Fruit fly (Drosophila melanogaster) whole organism, embryonic: Measurements from ENCODE around the gene CG11790.

Source experiments
- Adf1 ChIP-seq: fragments of 200-800 bp; sonication (Bioruptor generic); IDR thresholded peaks from 2 replicates; pipeline ENCODE4 v1.3.6; 2022; ENCODE audit warnings: missing biosample characterization, missing genetic modification characterization
- BEAF-32 ChIP-seq: fragments of 200-800 bp; sonication (Bioruptor generic); optimal IDR thresholded peaks from 3 replicates; lab custom pipeline; 2017; ENCODE audit warnings: missing biosample characterization, missing genetic modification characterization, mild to moderate bottlenecking, moderate library complexity, missing genetic modification reagents
- Blimp-1 ChIP-seq: fragments of 200-800 bp; sonication (Bioruptor generic); optimal IDR thresholded peaks from 3 replicates; lab custom pipeline; 2018; ENCODE audit warnings: missing biosample characterization, missing genetic modification characterization, mild to moderate bottlenecking, moderate library complexity, missing genetic modification reagents
- CG11093 ChIP-seq: fragments of 200-800 bp; sonication (Bioruptor generic); IDR thresholded peaks from 3 replicates; pipeline ENCODE4 v1.3.6; 2022; ENCODE audit warnings: missing biosample characterization, missing genetic modification characterization
- CG11695 ChIP-seq: fragments of 200-800 bp; sonication (Bioruptor generic); IDR thresholded peaks from 3 replicates; pipeline ENCODE4 v1.3.6; 2022; ENCODE audit warnings: missing biosample characterization, missing genetic modification characterization
- CG13287 ChIP-seq: fragments of 200-800 bp; sonication (Bioruptor generic); IDR thresholded peaks from 2 replicates; pipeline ENCODE4 v1.3.6; 2022; ENCODE audit warnings: missing biosample characterization, missing genetic modification characterization; ENCODE audit not compliant: partially characterized antibody
- CG15011 ChIP-seq: fragments of 200-800 bp; sonication (Bioruptor generic); optimal IDR thresholded peaks from 3 replicates; lab custom pipeline; 2018; ENCODE audit warnings: missing biosample characterization, mild to moderate bottlenecking, missing genetic modification characterization
- CG15514 ChIP-seq: fragments of 200-800 bp; sonication (Bioruptor generic); optimal IDR thresholded peaks from 3 replicates; lab custom pipeline; 2017; ENCODE audit warnings: missing biosample characterization, missing genetic modification characterization, mild to moderate bottlenecking, moderate library complexity, missing genetic modification reagents
- CG17328 ChIP-seq: fragments of 200-800 bp; sonication (Bioruptor generic); IDR thresholded peaks from 2 replicates; pipeline ENCODE4 v1.3.6; 2022; ENCODE audit warnings: missing biosample characterization, missing genetic modification characterization
- CG17829 ChIP-seq: fragments of 200-800 bp; optimal IDR thresholded peaks from 2 replicates; lab custom pipeline; 2019; ENCODE audit warnings: missing biosample characterization, mild to moderate bottlenecking, missing genetic modification characterization, moderate library complexity
- CG18764 ChIP-seq: fragments of 200-800 bp; sonication (Bioruptor generic); optimal IDR thresholded peaks from 3 replicates; lab custom pipeline; 2016; ENCODE audit warnings: missing biosample characterization, missing genetic modification characterization
- CG3726 ChIP-seq: fragments of 200-800 bp; sonication (Bioruptor generic); IDR thresholded peaks from 3 replicates; pipeline ENCODE4, ENCODE4 v1.3.6; 2022; ENCODE audit warnings: missing biosample characterization, missing genetic modification characterization
- CG4282 ChIP-seq: fragments of 200-800 bp; sonication (Bioruptor generic); optimal IDR thresholded peaks from 2 replicates; lab custom pipeline; 2016; ENCODE audit warnings: missing biosample characterization, missing genetic modification characterization
- CG4854 ChIP-seq: fragments of 200-800 bp; sonication (Bioruptor generic); optimal IDR thresholded peaks from 2 replicates; lab custom pipeline; 2016; ENCODE audit warnings: missing biosample characterization, missing genetic modification characterization, inconsistent platforms
- CG7271 ChIP-seq: fragments of 200-800 bp; sonication (Bioruptor generic); optimal IDR thresholded peaks from 2 replicates; lab custom pipeline; 2018; ENCODE audit warnings: missing biosample characterization, mild to moderate bottlenecking, missing genetic modification characterization, moderate library complexity
- CG8924 ChIP-seq: fragments of 200-800 bp; optimal IDR thresholded peaks from 3 replicates; lab custom pipeline; 2019; ENCODE audit warnings: missing biosample characterization, mild to moderate bottlenecking, missing genetic modification characterization, moderate library complexity
- CG9609 ChIP-seq: fragments of 200-800 bp; sonication (Bioruptor generic); optimal IDR thresholded peaks from 3 replicates; lab custom pipeline; 2016; ENCODE audit warnings: missing biosample characterization, missing genetic modification characterization
- CTCF ChIP-seq: fragments of 200-800 bp; sonication (Bioruptor generic); optimal IDR thresholded peaks from 2 replicates; lab custom pipeline; 2017; ENCODE audit warnings: missing biosample characterization, mild to moderate bottlenecking, missing genetic modification characterization, moderate library complexity
- Dref ChIP-seq: fragments of 200-800 bp; sonication (Bioruptor generic); IDR thresholded peaks from 2 replicates; pipeline ENCODE4 v1.3.6; 2022; ENCODE audit warnings: missing biosample characterization, missing genetic modification characterization
- Drgx ChIP-seq: fragments of 200-800 bp; sonication (Bioruptor generic); IDR thresholded peaks from 2 replicates; pipeline ENCODE4 v1.3.6; 2022; ENCODE audit warnings: missing biosample characterization, missing genetic modification characterization
- E2f1 ChIP-seq: fragments of 200-800 bp; sonication (Bioruptor generic); IDR thresholded peaks from 2 replicates; pipeline ENCODE4 v1.3.6; 2022; ENCODE audit warnings: missing biosample characterization, missing genetic modification characterization
- Elba2 ChIP-seq: fragments of 200-800 bp; sonication (Bioruptor generic); optimal IDR thresholded peaks from 3 replicates; lab custom pipeline; 2016; ENCODE audit warnings: missing biosample characterization, missing genetic modification characterization
- HLH3B ChIP-seq: fragments of 200-800 bp; sonication (Bioruptor generic); IDR thresholded peaks from 2 replicates; pipeline ENCODE4 v1.3.6; 2022; ENCODE audit warnings: missing biosample characterization, missing genetic modification characterization
- Hey ChIP-seq: fragments of 200-800 bp; sonication (Bioruptor generic); optimal IDR thresholded peaks from 3 replicates; lab custom pipeline; 2018; ENCODE audit warnings: missing biosample characterization, mild to moderate bottlenecking, missing genetic modification characterization
- Hmx ChIP-seq: fragments of 200-800 bp; sonication (Bioruptor generic); optimal IDR thresholded peaks from 2 replicates; lab custom pipeline; 2016; ENCODE audit warnings: missing biosample characterization, missing genetic modification characterization
- Hr3 ChIP-seq: fragments of 200-800 bp; sonication (Bioruptor generic); optimal IDR thresholded peaks from 3 replicates; lab custom pipeline; 2016; ENCODE audit warnings: missing biosample characterization, missing genetic modification characterization
- Meics ChIP-seq: fragments of 200-800 bp; sonication (Bioruptor generic); optimal IDR thresholded peaks from 2 replicates; lab custom pipeline; 2017; ENCODE audit warnings: missing biosample characterization, mild to moderate bottlenecking, missing genetic modification characterization
- Mes4 ChIP-seq: fragments of 200-800 bp; sonication (Bioruptor generic); optimal IDR thresholded peaks from 2 replicates; lab custom pipeline; 2016; ENCODE audit warnings: missing biosample characterization, missing genetic modification characterization
- Ptx1 ChIP-seq: fragments of 200-800 bp; sonication (Bioruptor generic); IDR thresholded peaks from 2 replicates; pipeline ENCODE4 v1.3.6; 2022; ENCODE audit warnings: missing biosample characterization, missing genetic modification characterization
- Sry-δ ChIP-seq: fragments of 200-800 bp; sonication (Bioruptor generic); optimal IDR thresholded peaks from 2 replicates; lab custom pipeline; 2016; ENCODE audit warnings: missing biosample characterization, missing genetic modification characterization
- ara ChIP-seq: fragments of 200-800 bp; sonication (Bioruptor generic); IDR thresholded peaks from 2 replicates; pipeline ENCODE4 v1.3.6; 2022; ENCODE audit warnings: missing biosample characterization, missing genetic modification characterization
- ase ChIP-seq: fragments of 200-800 bp; sonication (Bioruptor generic); IDR thresholded peaks from 3 replicates; pipeline ENCODE4 v1.3.6; 2022; ENCODE audit warnings: missing biosample characterization, missing genetic modification characterization
- cad ChIP-seq: fragments of >200 bp; optimal IDR thresholded peaks from 2 replicates; lab custom pipeline; 2017; ENCODE audit warnings: missing biosample characterization, missing genetic modification characterization
- caup ChIP-seq: fragments of 200-800 bp; sonication (Bioruptor generic); optimal IDR thresholded peaks from 3 replicates; lab custom pipeline; 2017; ENCODE audit warnings: missing biosample characterization, mild to moderate bottlenecking, missing genetic modification characterization, moderate library complexity; ENCODE audit not compliant: severe bottlenecking
- chn ChIP-seq: fragments of 200-800 bp; sonication (Bioruptor generic); optimal IDR thresholded peaks from 2 replicates; lab custom pipeline; 2016; ENCODE audit warnings: missing biosample characterization, missing genetic modification characterization
- ci ChIP-seq: fragments of 200-800 bp; sonication (Bioruptor generic); IDR thresholded peaks from 3 replicates; pipeline ENCODE4 v1.3.6; 2022; ENCODE audit warnings: missing biosample characterization, missing genetic modification characterization
- crc ChIP-seq: fragments of 200-800 bp; sonication (Bioruptor generic); optimal IDR thresholded peaks from 2 replicates; lab custom pipeline; 2016; ENCODE audit warnings: missing biosample characterization, missing genetic modification characterization
- en ChIP-seq: fragments of 200-800 bp; sonication (Bioruptor generic); optimal IDR thresholded peaks from 2 replicates; lab custom pipeline; 2016; ENCODE audit warnings: missing biosample characterization, missing genetic modification characterization
- gcm2 ChIP-seq: fragments of 200-800 bp; sonication (Bioruptor generic); optimal IDR thresholded peaks from 2 replicates; lab custom pipeline; 2016; ENCODE audit warnings: missing biosample characterization, missing genetic modification characterization
- jing ChIP-seq: fragments of 200-800 bp; sonication (Bioruptor generic); optimal IDR thresholded peaks from 2 replicates; lab custom pipeline; 2018; ENCODE audit warnings: missing biosample characterization, mild to moderate bottlenecking, missing genetic modification characterization
- lbe ChIP-seq: fragments of 200-800 bp; sonication (Bioruptor generic); optimal IDR thresholded peaks from 2 replicates; lab custom pipeline; 2016; ENCODE audit warnings: missing biosample characterization, mild to moderate bottlenecking, missing genetic modification characterization
- nom ChIP-seq: fragments of 200-800 bp; sonication (Bioruptor generic); optimal IDR thresholded peaks from 2 replicates; lab custom pipeline; 2017; ENCODE audit warnings: missing biosample characterization, missing genetic modification characterization, mild to moderate bottlenecking, moderate library complexity, missing genetic modification reagents
- pb ChIP-seq: fragments of 200-800 bp; sonication (Bioruptor generic); optimal IDR thresholded peaks from 3 replicates; lab custom pipeline; 2016; ENCODE audit warnings: missing biosample characterization, missing genetic modification characterization
- rib ChIP-seq: fragments of 200-800 bp; sonication (Bioruptor generic); IDR thresholded peaks from 2 replicates; pipeline ENCODE4 v1.3.6; 2022; ENCODE audit warnings: missing biosample characterization, missing genetic modification characterization
- schlank ChIP-seq: fragments of 200-800 bp; sonication (Bioruptor generic); optimal IDR thresholded peaks from 2 replicates; lab custom pipeline; 2018; ENCODE audit warnings: missing biosample characterization, mild to moderate bottlenecking, missing genetic modification characterization
- sens-2 ChIP-seq: fragments of 200-800 bp; sonication (Bioruptor generic); IDR thresholded peaks from 2 replicates; pipeline ENCODE4 v1.3.6; 2022; ENCODE audit warnings: missing biosample characterization, missing genetic modification characterization
- sna ChIP-seq: fragments of 200-800 bp; sonication (Bioruptor generic); IDR thresholded peaks from 2 replicates; pipeline ENCODE4 v1.3.6; 2022; ENCODE audit warnings: missing biosample characterization, missing genetic modification characterization; ENCODE audit not compliant: partially characterized antibody
- so ChIP-seq: fragments of 200-800 bp; sonication (Bioruptor generic); IDR thresholded peaks from 3 replicates; pipeline ENCODE4 v1.3.6; 2022; ENCODE audit warnings: missing biosample characterization, missing genetic modification characterization
- unc-4 ChIP-seq: fragments of 200-800 bp; sonication (Bioruptor generic); IDR thresholded peaks from 2 replicates; pipeline ENCODE4 v1.3.6; 2022; ENCODE audit warnings: missing biosample characterization, missing genetic modification characterization; ENCODE audit not compliant: partially characterized antibody
- zen2 ChIP-seq: fragments of 200-800 bp; sonication (Bioruptor generic); IDR thresholded peaks from 3 replicates; pipeline ENCODE4 v1.3.6; 2022; ENCODE audit warnings: missing biosample characterization, missing genetic modification characterization; ENCODE audit not compliant: partially characterized antibody

CG11790 gene

dm6 chr3R:25033142-25033586 is 14.3 kb upstream of the CG11790 start, which contains the start of gene Smg6 (continued):
- TF ChIP-seq cad (GFP tag; lab: Kevin White, UChicago) (no peak), Elba2 (GFP tag; lab: Kevin White, UChicago) (peak; percentile 22), CG8924 (no peak), zen2 (GFP tag; lab: Robert Waterston, UW) (no peak), caup (GFP tag; lab: Kevin White, UChicago) (no peak), CG9609 (GFP tag; lab: Kevin White, UChicago) (no peak), Hr3 (GFP tag; lab: Kevin White, UChicago) (no peak), ara (no peak), Adf1 (GFP tag; lab: Robert Waterston, UW) (peak; percentile 69), BEAF-32 (GFP tag; lab: Kevin White, UChicago) (peak; percentile 39), Sry-δ (GFP tag; lab: Kevin White, UChicago) (peak; percentile 45), Mes4 (GFP tag; lab: Kevin White, UChicago) (no peak), nom (peak; percentile 37), en (no peak), CG11093 (GFP tag; lab: Robert Waterston, UW) (no peak), Blimp-1 (no peak), Hmx (GFP tag; lab: Kevin White, UChicago) (no peak), gcm2 (GFP tag; lab: Kevin White, UChicago) (no peak), E2f1 (GFP tag; lab: Robert Waterston, UW) (no peak), rib (GFP tag; lab: Robert Waterston, UW) (no peak), ase (no peak)

- TF ChIP-seq Dref (GFP tag; lab: Robert Waterston, UW): no peak
- TF ChIP-seq CG8924: no peak
- no peak for TF ChIP-seq CG3726 (GFP tag; lab: Robert Waterston, UW)
Measured at dm6 chr3R:25036644-25037043, 10.9 kb upstream of the CG11790 start, which contains the start of gene CG31115. Gene CG31115, plus strand, starts transcription at chr3R:25036944.

- no peak for TF ChIP-seq CG4282 (GFP tag; lab: Kevin White, UChicago)
- TF ChIP-seq chn (GFP tag; lab: Kevin White, UChicago): peak; percentile 47
- TF ChIP-seq Meics: no peak
- TF ChIP-seq Ptx1 (GFP tag; lab: Robert Waterston, UW): no peak
- no peak for TF ChIP-seq pb
- peak; percentile 34 for TF ChIP-seq lbe (GFP tag; lab: Kevin White, UChicago)
- no peak for TF ChIP-seq CG15011
- TF ChIP-seq ci (GFP tag; lab: Robert Waterston, UW): no peak
- no peak for TF ChIP-seq CG17328
- TF ChIP-seq CG4854: peak; percentile 4
- no peak for TF ChIP-seq so
- no peak for TF ChIP-seq sens-2 (GFP tag; lab: Robert Waterston, UW)
- TF ChIP-seq unc-4: peak; percentile 92
- TF ChIP-seq HLH3B (GFP tag; lab: Robert Waterston, UW): no peak
- TF ChIP-seq schlank (tag; lab: Kevin White, UChicago): no peak
- TF ChIP-seq CG18764: no peak
- TF ChIP-seq crc: no peak
- peak; percentile 90 for TF ChIP-seq sna (GFP tag; lab: Robert Waterston, UW)
- TF ChIP-seq Hey (tag; lab: Kevin White, UChicago): no peak
- peak; percentile 91 for TF ChIP-seq CG13287 (GFP tag; lab: Robert Waterston, UW)
- TF ChIP-seq CG17829 (tag; lab: Kevin White, UChicago): peak; percentile 38
- no peak for TF ChIP-seq Drgx (GFP tag; lab: Robert Waterston, UW)
- no peak for TF ChIP-seq CG11695 (GFP tag; lab: Robert Waterston, UW)
- TF ChIP-seq CG7271 (tag; lab: Kevin White, UChicago): no peak
- no peak for TF ChIP-seq CG15514 (GFP tag; lab: Kevin White, UChicago)
- TF ChIP-seq jing (GFP tag; lab: Kevin White, UChicago): no peak
- no peak for TF ChIP-seq CTCF (GFP tag; lab: Kevin White, UChicago)
Measured at dm6 chr3R:25039028-25039476, 8.5 kb upstream of the CG11790 start, which contains the start of the genes Ythdf and bai. Gene Ythdf, minus strand, starts transcription at chr3R:25039249. Gene bai, plus strand, starts transcription at chr3R:25039374.
